Fruit fly (Drosophila melanogaster): ENCODE data around the gene InR.

dm6 chr3R:21613322-21613807 lies 5.8 kb downstream of the InR start:
- TF ChIP-seq ss (GFP tag; optimal IDR thresholded peaks at IDR 0.05) (peak; percentile 57 to 71), Eip93F (GFP tag; optimal IDR thresholded peaks at IDR 0.05) (peak; percentile 30), CG8119 (GFP tag; IDR thresholded peaks at IDR 0.05) (no peak), OdsH (GFP tag; optimal IDR thresholded peaks at IDR 0.05) (no peak), CG15336 (GFP tag; IDR thresholded peaks at IDR 0.05) (no peak), CG34406 (GFP tag; optimal IDR thresholded peaks at IDR 0.05) (peak; percentile 43), CG7368 (GFP tag; optimal IDR thresholded peaks at IDR 0.05) (peak; percentile 44)

Data from whole organism, prepupa.